Fruit fly (Drosophila melanogaster) whole organism, prepupa: ENCODE results near the gene Mlc-c.

ENCODE experiments used
- Blimp-1 ChIP-seq: fragments of 200-800 bp; sonication (Bioruptor generic); optimal IDR thresholded peaks from 3 replicates; lab custom pipeline; 2017; ENCODE audit warnings: missing biosample characterization, missing genetic modification characterization, mild to moderate bottlenecking, moderate library complexity, missing genetic modification reagents
- CG10669 ChIP-seq: fragments of 200-800 bp; sonication (Bioruptor generic); optimal IDR thresholded peaks from 3 replicates; lab custom pipeline; 2018; ENCODE audit warnings: missing biosample characterization, mild to moderate bottlenecking, missing genetic modification characterization, moderate library complexity
- CG11762 ChIP-seq: fragments of 200-800 bp; sonication (Bioruptor generic); optimal IDR thresholded peaks from 3 replicates; lab custom pipeline; 2016; ENCODE audit warnings: missing biosample characterization, missing genetic modification characterization; ENCODE audit not compliant: insufficient read depth
- CG11902 ChIP-seq: fragments of 200-800 bp; sonication (Bioruptor generic); optimal IDR thresholded peaks from 3 replicates; lab custom pipeline; 2016; ENCODE audit warnings: missing biosample characterization, missing genetic modification characterization
- CG15336 ChIP-seq: fragments of 200-800 bp; sonication (Bioruptor generic); IDR thresholded peaks from 2 replicates; pipeline ENCODE4 v1.3.6; 2022; ENCODE audit warnings: missing biosample characterization, missing genetic modification characterization
- CG1621 ChIP-seq: fragments of 200-800 bp; sonication (Bioruptor generic); optimal IDR thresholded peaks from 3 replicates; lab custom pipeline; 2018; ENCODE audit warnings: missing biosample characterization, mild to moderate bottlenecking, missing genetic modification characterization
- CG16779 ChIP-seq: fragments of 200-800 bp; sonication (Bioruptor generic); optimal IDR thresholded peaks from 3 replicates; lab custom pipeline; 2017; ENCODE audit warnings: missing biosample characterization, mild to moderate bottlenecking, missing genetic modification characterization
- CG3032 ChIP-seq: fragments of 200-800 bp; optimal IDR thresholded peaks from 2 replicates; lab custom pipeline; 2019; ENCODE audit warnings: missing biosample characterization, mild to moderate bottlenecking, missing genetic modification characterization, moderate library complexity
- CG31627 ChIP-seq: fragments of 200-800 bp; sonication (Bioruptor generic); optimal IDR thresholded peaks from 3 replicates; lab custom pipeline; 2016; ENCODE audit warnings: missing biosample characterization, missing genetic modification characterization
- CG32006 ChIP-seq: fragments of 200-800 bp; sonication (Bioruptor generic); optimal IDR thresholded peaks from 3 replicates; lab custom pipeline; 2017; ENCODE audit warnings: missing biosample characterization, mild to moderate bottlenecking, missing genetic modification characterization
- CG34406 ChIP-seq: fragments of 200-800 bp; sonication (Bioruptor generic); optimal IDR thresholded peaks from 3 replicates; lab custom pipeline; 2016; ENCODE audit warnings: missing biosample characterization, missing genetic modification characterization
- CG3919 ChIP-seq: fragments of 200-800 bp; sonication (Bioruptor generic); optimal IDR thresholded peaks from 3 replicates; lab custom pipeline; 2016; ENCODE audit warnings: missing biosample characterization, missing genetic modification characterization
- CG4318 ChIP-seq: fragments of 200-800 bp; sonication (Bioruptor generic); optimal IDR thresholded peaks from 3 replicates; lab custom pipeline; 2017; ENCODE audit warnings: missing biosample characterization, mild to moderate bottlenecking, missing genetic modification characterization
- CG6163 ChIP-seq: fragments of 200-800 bp; sonication (Bioruptor generic); IDR thresholded peaks from 3 replicates; pipeline ENCODE4 v1.3.6; 2022; ENCODE audit warnings: missing biosample characterization, missing genetic modification characterization
- CG6276 ChIP-seq: fragments of 200-800 bp; sonication (Bioruptor generic); optimal IDR thresholded peaks from 2 replicates; lab custom pipeline; 2017; ENCODE audit warnings: missing biosample characterization, mild to moderate bottlenecking, missing genetic modification characterization
- CG6792 ChIP-seq: fragments of 200-800 bp; sonication (Bioruptor generic); optimal IDR thresholded peaks from 3 replicates; lab custom pipeline; 2016; ENCODE audit warnings: missing biosample characterization, missing genetic modification characterization
- CG6808 ChIP-seq: fragments of 200-800 bp; sonication (Bioruptor generic); optimal IDR thresholded peaks from 3 replicates; lab custom pipeline; 2017; ENCODE audit warnings: missing biosample characterization, missing genetic modification characterization, mild to moderate bottlenecking, moderate library complexity, missing genetic modification reagents
- CG6854 ChIP-seq: fragments of 200-800 bp; sonication (Bioruptor generic); optimal IDR thresholded peaks from 2 replicates; lab custom pipeline; 2017; ENCODE audit warnings: missing biosample characterization, mild to moderate bottlenecking, missing genetic modification characterization
- CG7368 ChIP-seq: fragments of 200-800 bp; sonication (Bioruptor generic); optimal IDR thresholded peaks from 3 replicates; lab custom pipeline; 2016; ENCODE audit warnings: missing biosample characterization, missing genetic modification characterization
- CG8119 ChIP-seq: fragments of 200-800 bp; sonication (Bioruptor generic); IDR thresholded peaks from 3 replicates; pipeline ENCODE4 v1.3.6; 2022; ENCODE audit warnings: missing biosample characterization, missing genetic modification characterization
- CG8319 ChIP-seq: fragments of 200-800 bp; sonication (Bioruptor generic); optimal IDR thresholded peaks from 3 replicates; lab custom pipeline; 2016; ENCODE audit warnings: missing biosample characterization, missing genetic modification characterization
- CG9139 ChIP-seq: fragments of 200-800 bp; sonication (Bioruptor generic); optimal IDR thresholded peaks from 3 replicates; lab custom pipeline; 2017; ENCODE audit warnings: missing biosample characterization, mild to moderate bottlenecking, missing genetic modification characterization
- Eip75B ChIP-seq: fragments of 200-800 bp; sonication (Bioruptor generic); optimal IDR thresholded peaks from 3 replicates; lab custom pipeline; 2016; ENCODE audit warnings: missing biosample characterization, missing genetic modification characterization
- Eip78C ChIP-seq: fragments of 200-800 bp; sonication (Bioruptor generic); peaks from one replicate; lab custom pipeline; 2016; ENCODE audit warnings: missing biosample characterization, missing genetic modification characterization
- Eip93F ChIP-seq: fragments of 200-800 bp; sonication (Bioruptor generic); optimal IDR thresholded peaks from 2 replicates; lab custom pipeline; 2016; ENCODE audit warnings: missing biosample characterization, mild to moderate bottlenecking, missing genetic modification characterization
- Ets21C ChIP-seq: fragments of 200-800 bp; sonication (Bioruptor generic); optimal IDR thresholded peaks from 3 replicates; lab custom pipeline; 2016; ENCODE audit warnings: missing biosample characterization, missing genetic modification characterization
- Ets96B ChIP-seq: fragments of 200-800 bp; optimal IDR thresholded peaks from 2 replicates; lab custom pipeline; 2019; ENCODE audit warnings: missing biosample characterization, mild to moderate bottlenecking, missing genetic modification characterization, moderate library complexity
- Hr38 ChIP-seq: sonication (Bioruptor generic); optimal IDR thresholded peaks from 2 replicates; lab custom pipeline; 2016; ENCODE audit warnings: missing biosample characterization, missing genetic modification characterization
- Hr39 ChIP-seq: fragments of 200-800 bp; sonication (Bioruptor generic); optimal IDR thresholded peaks from 2 replicates; lab custom pipeline; 2016; ENCODE audit warnings: missing biosample characterization, missing genetic modification characterization
- Lpt ChIP-seq: fragments of 200-800 bp; sonication (Bioruptor generic); optimal IDR thresholded peaks from 3 replicates; lab custom pipeline; 2016; ENCODE audit warnings: missing biosample characterization, missing genetic modification characterization
- Met ChIP-seq: fragments of 200-800 bp; sonication (Bioruptor generic); optimal IDR thresholded peaks from 3 replicates; lab custom pipeline; 2016; ENCODE audit warnings: missing biosample characterization, missing genetic modification characterization
- Smox ChIP-seq: fragments of 200-800 bp; sonication (Bioruptor generic); optimal IDR thresholded peaks from 3 replicates; lab custom pipeline; 2016; ENCODE audit warnings: missing biosample characterization, missing genetic modification characterization
- Sox102F ChIP-seq: fragments of 200-800 bp; sonication (Bioruptor generic); optimal IDR thresholded peaks from 2 replicates; lab custom pipeline; 2016; ENCODE audit warnings: missing biosample characterization, mild to moderate bottlenecking, missing genetic modification characterization
- Sox14 ChIP-seq: fragments of 200-800 bp; sonication (Bioruptor generic); optimal IDR thresholded peaks from 3 replicates; lab custom pipeline; 2016; ENCODE audit warnings: missing biosample characterization, missing genetic modification characterization
- achi ChIP-seq: fragments of 200-800 bp; sonication (Bioruptor generic); optimal IDR thresholded peaks from 3 replicates; lab custom pipeline; 2016; ENCODE audit warnings: missing biosample characterization, missing genetic modification characterization
- acj6 ChIP-seq: fragments of 200-800 bp; sonication (Bioruptor generic); optimal IDR thresholded peaks from 3 replicates; lab custom pipeline; 2016; ENCODE audit warnings: missing biosample characterization, missing genetic modification characterization
- cyc ChIP-seq: fragments of 200-800 bp; sonication (Bioruptor generic); optimal IDR thresholded peaks from 3 replicates; lab custom pipeline; 2016; ENCODE audit warnings: missing biosample characterization, missing genetic modification characterization
- dsx ChIP-seq: fragments of 200-800 bp; optimal IDR thresholded peaks from 3 replicates; lab custom pipeline; 2019; ENCODE audit warnings: missing biosample characterization, mild to moderate bottlenecking, missing genetic modification characterization, moderate library complexity; ENCODE audit not compliant: poor library complexity, severe bottlenecking
- eg ChIP-seq: fragments of 200-800 bp; sonication (Bioruptor generic); IDR thresholded peaks from 3 replicates; pipeline ENCODE4 v1.3.6; 2022; ENCODE audit warnings: missing biosample characterization, missing genetic modification characterization
- esn ChIP-seq: fragments of 200-800 bp; sonication (Bioruptor generic); optimal IDR thresholded peaks from 2 replicates; lab custom pipeline; 2016; ENCODE audit warnings: missing biosample characterization, mild to moderate bottlenecking, missing genetic modification characterization, moderate library complexity
- fd59A ChIP-seq: fragments of 200-800 bp; sonication (Bioruptor generic); optimal IDR thresholded peaks from 2 replicates; lab custom pipeline; 2017; ENCODE audit warnings: missing biosample characterization, mild to moderate bottlenecking, missing genetic modification characterization, missing genetic modification reagents
- fd85E ChIP-seq: fragments of 200-800 bp; sonication (Bioruptor generic); optimal IDR thresholded peaks from 3 replicates; lab custom pipeline; 2016; ENCODE audit warnings: missing biosample characterization, missing genetic modification characterization
- fkh ChIP-seq: fragments of 200-800 bp; sonication (Bioruptor generic); optimal IDR thresholded peaks from 3 replicates; lab custom pipeline; 2017; ENCODE audit warnings: missing biosample characterization, mild to moderate bottlenecking, missing genetic modification characterization, moderate library complexity
- lz ChIP-seq: fragments of 200-800 bp; sonication (Bioruptor generic); optimal IDR thresholded peaks from 3 replicates; lab custom pipeline; 2016; ENCODE audit warnings: missing biosample characterization, missing genetic modification characterization
- pdm3 ChIP-seq: fragments of 200-800 bp; sonication (Bioruptor generic); optimal IDR thresholded peaks from 3 replicates; lab custom pipeline; 2016; ENCODE audit warnings: missing biosample characterization, missing genetic modification characterization
- salr ChIP-seq, 2 experiments: fragments of 200-800 bp; sonication (Bioruptor generic); optimal IDR thresholded peaks; 3 replicates each; lab custom pipeline; 2016 to 2018; ENCODE audit warnings: missing biosample characterization in 2 of 2, missing genetic modification characterization in 2 of 2, mild to moderate bottlenecking in 1 of 2
- spab ChIP-seq: fragments of 200-800 bp; sonication (Bioruptor generic); optimal IDR thresholded peaks from 2 replicates; lab custom pipeline; 2017; ENCODE audit warnings: missing biosample characterization, mild to moderate bottlenecking, missing genetic modification characterization, missing genetic modification reagents
- ss ChIP-seq, 2 experiments: fragments of 200-800 bp; sonication (Bioruptor generic); optimal IDR thresholded peaks; 2 replicates in 1 of 2; 3 replicates in 1 of 2; lab custom pipeline; 2017 to 2018; ENCODE audit warnings: mild to moderate bottlenecking in 2 of 2, missing biosample characterization in 2 of 2, missing genetic modification characterization in 2 of 2, moderate library complexity in 1 of 2
- svp ChIP-seq: fragments of 200-800 bp; sonication (Bioruptor generic); peaks from one replicate; lab custom pipeline; 2016; ENCODE audit warnings: missing biosample characterization, missing genetic modification characterization
- topi ChIP-seq: fragments of 200-800 bp; sonication (Bioruptor generic); optimal IDR thresholded peaks from 3 replicates; lab custom pipeline; 2016; ENCODE audit warnings: missing biosample characterization, missing genetic modification characterization
- vri ChIP-seq: fragments of 200-800 bp; sonication (Bioruptor generic); optimal IDR thresholded peaks from 3 replicates; lab custom pipeline; 2016; ENCODE audit warnings: missing biosample characterization, mild to moderate bottlenecking, missing genetic modification characterization

Mlc-c gene

dm6 chrX:5648437-5648959 is 26.2 kb upstream of the Mlc-c start, which contains the start of gene OtopLa:
OtopLa (minus strand) TSS chrX:5648487.
- TF ChIP-seq acj6 (GFP tag; lab: Kevin White, UChicago), result peak; percentile 72
- TF ChIP-seq CG6854 (GFP tag; lab: Kevin White, UChicago), result no peak
- peak; percentile 58 for TF ChIP-seq Smox (GFP tag; lab: Kevin White, UChicago)
- TF ChIP-seq Sox102F (GFP tag; lab: Kevin White, UChicago), result peak; percentile 48
- peak; percentile 86 for TF ChIP-seq CG8119 (GFP tag; lab: Robert Waterston, UW)
- peak; percentile 60 to 64 for TF ChIP-seq salr (GFP tag; optimal IDR thresholded peaks at IDR 0.05; lab: Kevin White, UChicago)
- no peak for TF ChIP-seq Blimp-1 (GFP tag; lab: Kevin White, UChicago)
- peak; percentile 93 for TF ChIP-seq Eip78C
- peak; percentile 55 for TF ChIP-seq CG7368 (GFP tag; lab: Kevin White, UChicago)
- peak; percentile 62 for TF ChIP-seq CG4318
- no peak for TF ChIP-seq Hr38 (GFP tag; lab: Kevin White, UChicago)
- TF ChIP-seq CG3032, result peak; percentile 72
- peak; percentile 57 for TF ChIP-seq cyc (GFP tag; lab: Kevin White, UChicago)
- peak; percentile 39 for TF ChIP-seq Lpt (GFP tag; lab: Kevin White, UChicago)
- peak; percentile 66 for TF ChIP-seq CG31627 (GFP tag; lab: Kevin White, UChicago)
- peak; percentile 71 for TF ChIP-seq CG6276 (GFP tag; lab: Kevin White, UChicago)
- TF ChIP-seq dsx (GFP tag; lab: Kevin White, UChicago), result peak; percentile 69
- TF ChIP-seq topi (GFP tag; lab: Kevin White, UChicago), result peak; percentile 55
- peak; percentile 63 for TF ChIP-seq CG34406 (GFP tag; lab: Kevin White, UChicago)
- TF ChIP-seq CG15336 (GFP tag; lab: Robert Waterston, UW), result peak; percentile 88
- peak; percentile 84 for TF ChIP-seq CG32006 (GFP tag; lab: Kevin White, UChicago)
- peak; percentile 70 for TF ChIP-seq achi
- peak; percentile 52 for TF ChIP-seq CG9139 (GFP tag; lab: Kevin White, UChicago)
- TF ChIP-seq Eip75B (GFP tag; lab: Kevin White, UChicago), result peak; percentile 83
- TF ChIP-seq svp (GFP tag; lab: Kevin White, UChicago), result peak; percentile 85
- peak; percentile 53 for TF ChIP-seq CG8319 (GFP tag; lab: Kevin White, UChicago)
- no peak for TF ChIP-seq fkh (GFP tag; lab: Kevin White, UChicago)
- TF ChIP-seq fd59A (GFP tag; lab: Kevin White, UChicago), result peak; percentile 61
- TF ChIP-seq CG10669, result peak; percentile 66
- TF ChIP-seq CG6808 (GFP tag; lab: Kevin White, UChicago), result peak; percentile 62
- peak; percentile 67 for TF ChIP-seq Ets96B (tag; lab: Kevin White, UChicago)
- TF ChIP-seq Sox14 (GFP tag; lab: Kevin White, UChicago), result peak; percentile 58
- peak; percentile 65 to 77 for TF ChIP-seq ss (GFP tag; optimal IDR thresholded peaks at IDR 0.05; lab: Kevin White, UChicago)
- TF ChIP-seq spab, result peak; percentile 64
- peak; percentile 66 for TF ChIP-seq CG11762 (GFP tag; lab: Kevin White, UChicago)
- peak; percentile 73 for TF ChIP-seq lz
- no peak for TF ChIP-seq fd85E (GFP tag; lab: Kevin White, UChicago)
- TF ChIP-seq CG6163 (GFP tag; lab: Robert Waterston, UW), result peak; percentile 90
- no peak for TF ChIP-seq Eip93F (GFP tag; lab: Kevin White, UChicago)
- TF ChIP-seq Met (GFP tag; lab: Kevin White, UChicago), result peak; percentile 67
- TF ChIP-seq CG3919 (GFP tag; lab: Kevin White, UChicago), result peak; percentile 79
- peak; percentile 76 for TF ChIP-seq pdm3
- TF ChIP-seq esn (GFP tag; lab: Kevin White, UChicago), result peak; percentile 65
- TF ChIP-seq CG11902, result peak; percentile 29
- peak; percentile 40 for TF ChIP-seq Ets21C (GFP tag; lab: Kevin White, UChicago)
- peak; percentile 59 for TF ChIP-seq Hr39 (GFP tag; lab: Kevin White, UChicago)
- TF ChIP-seq eg (GFP tag; lab: Robert Waterston, UW), result peak; percentile 89
- TF ChIP-seq CG16779 (tag; lab: Kevin White, UChicago), result peak; percentile 73
- TF ChIP-seq CG1621 (tag; lab: Kevin White, UChicago), result peak; percentile 66
- peak; percentile 57 for TF ChIP-seq CG6792 (GFP tag; lab: Kevin White, UChicago)
- peak; percentile 9 for TF ChIP-seq vri (GFP tag; lab: Kevin White, UChicago)
